Worm (Caenorhabditis elegans) whole organism, L2 larva: ENCODE data around the gene lrch-1.

ENCODE experiments used
- ZK546.5 ChIP-seq: sonication (generic microtip); optimal IDR thresholded peaks from 2 replicates; lab custom pipeline; 2017; ENCODE audit warnings: missing biosample characterization, missing genetic modification characterization
- alr-1 ChIP-seq: fragments of 150-350 bp; optimal IDR thresholded peaks from 2 replicates; lab custom pipeline; 2014; ENCODE audit warnings: missing biosample characterization, missing genetic modification characterization
- aly-2 ChIP-seq: fragments of 150-350 bp; optimal IDR thresholded peaks from 2 replicates; lab custom pipeline; 2014; ENCODE audit warnings: missing biosample characterization, missing genetic modification characterization
- ama-1 ChIP-seq: fragments of 150-350 bp; optimal IDR thresholded peaks from 2 replicates; lab custom pipeline; 2018; ENCODE audit warnings: inconsistent platforms
- blmp-1 ChIP-seq: sonication (generic microtip); optimal IDR thresholded peaks from 2 replicates; lab custom pipeline; 2017; ENCODE audit warnings: missing genetic modification characterization, mild to moderate bottlenecking, missing compliant biosample characterization, antibody characterized with exemption, moderate library complexity; ENCODE audit not compliant: insufficient read depth
- ceh-16 ChIP-seq: fragments of 150-350 bp; optimal IDR thresholded peaks from 2 replicates; lab custom pipeline; 2014; ENCODE audit warnings: missing biosample characterization, missing genetic modification characterization
- ceh-82 ChIP-seq: fragments of 150-350 bp; optimal IDR thresholded peaks from 2 replicates; lab custom pipeline; 2014; ENCODE audit warnings: missing biosample characterization, missing genetic modification characterization
- crh-2 ChIP-seq: sonication (generic microtip); optimal IDR thresholded peaks from 2 replicates; lab custom pipeline; 2017; ENCODE audit warnings: missing biosample characterization, missing genetic modification characterization
- egl-27 ChIP-seq: sonication (generic microtip); optimal IDR thresholded peaks from 3 replicates; lab custom pipeline; 2017; ENCODE audit warnings: missing biosample characterization, missing genetic modification reagents, missing genetic modification characterization
- elt-1 ChIP-seq: fragments of 150-350 bp; optimal IDR thresholded peaks from 2 replicates; lab custom pipeline; 2014; ENCODE audit warnings: missing biosample characterization, missing genetic modification characterization
- fos-1 ChIP-seq: fragments of 150-350 bp; optimal IDR thresholded peaks from 2 replicates; lab custom pipeline; 2014; ENCODE audit warnings: missing biosample characterization, missing genetic modification characterization
- gmeb-1 ChIP-seq: fragments of 150-350 bp; optimal IDR thresholded peaks from 2 replicates; lab custom pipeline; 2014; ENCODE audit warnings: missing biosample characterization, missing genetic modification characterization
- lin-11 ChIP-seq: fragments of 150-350 bp; sonication (generic microtip); optimal IDR thresholded peaks from 2 replicates; lab custom pipeline; 2014; ENCODE audit warnings: missing biosample characterization, missing genetic modification characterization, inconsistent platforms, mixed read lengths
- lin-13 ChIP-seq: fragments of 150-350 bp; optimal IDR thresholded peaks from 2 replicates; lab custom pipeline; 2014; ENCODE audit warnings: missing biosample characterization, missing genetic modification reagents, missing genetic modification characterization
- lin-39 ChIP-seq: fragments of 150-350 bp; optimal IDR thresholded peaks from 2 replicates; lab custom pipeline; 2014; ENCODE audit warnings: missing biosample characterization, missing genetic modification reagents, missing genetic modification characterization
- lsy-2 ChIP-seq, 2 experiments: fragments of 150-350 bp in 1 of 2; sonication (generic microtip) in 1 of 2; optimal IDR thresholded peaks; 2 replicates each; lab custom pipeline; 2014 to 2017; ENCODE audit warnings: missing biosample characterization in 2 of 2, missing genetic modification characterization in 2 of 2
- mab-5 ChIP-seq: fragments of 150-350 bp; optimal IDR thresholded peaks from 2 replicates; lab custom pipeline; 2014; ENCODE audit warnings: missing biosample characterization, missing genetic modification characterization
- nhr-10 ChIP-seq: sonication (generic microtip); optimal IDR thresholded peaks from 2 replicates; lab custom pipeline; 2017; ENCODE audit warnings: missing biosample characterization, missing genetic modification characterization
- nhr-11 ChIP-seq: fragments of 150-350 bp; optimal IDR thresholded peaks from 2 replicates; lab custom pipeline; 2014; ENCODE audit warnings: missing biosample characterization, missing genetic modification characterization
- nhr-23 ChIP-seq: fragments of 150-350 bp; optimal IDR thresholded peaks from 2 replicates; lab custom pipeline; 2014; ENCODE audit warnings: missing biosample characterization, missing genetic modification reagents, missing genetic modification characterization
- nhr-237 ChIP-seq: fragments of 150-350 bp; optimal IDR thresholded peaks from 2 replicates; lab custom pipeline; 2014; ENCODE audit warnings: missing biosample characterization, missing genetic modification characterization
- nhr-6 ChIP-seq: fragments of 150-350 bp; optimal IDR thresholded peaks from 2 replicates; lab custom pipeline; 2014; ENCODE audit warnings: missing biosample characterization, missing genetic modification characterization
- nhr-77 ChIP-seq: fragments of 150-350 bp; optimal IDR thresholded peaks from 2 replicates; lab custom pipeline; 2014; ENCODE audit warnings: missing biosample characterization, missing genetic modification characterization
- peb-1 ChIP-seq: fragments of 150-350 bp; optimal IDR thresholded peaks from 2 replicates; lab custom pipeline; 2014; ENCODE audit warnings: missing biosample characterization, missing genetic modification characterization
- skn-1 ChIP-seq: sonication (generic microtip); optimal IDR thresholded peaks from 2 replicates; lab custom pipeline; 2017; ENCODE audit warnings: missing biosample characterization, missing genetic modification characterization
- sma-3 ChIP-seq: sonication (generic microtip); optimal IDR thresholded peaks from 2 replicates; lab custom pipeline; 2016; ENCODE audit warnings: missing genetic modification reagents, missing genetic modification characterization, missing compliant biosample characterization
- sma-9 ChIP-seq, 2 experiments: fragments of 150-350 bp in 1 of 2; sonication (generic microtip) in 1 of 2; optimal IDR thresholded peaks; 2 replicates each; lab custom pipeline; 2014 to 2016; ENCODE audit warnings: missing genetic modification characterization in 2 of 2, mild to moderate bottlenecking in 1 of 2, missing biosample characterization in 1 of 2, missing compliant biosample characterization in 1 of 2, missing genetic modification reagents in 1 of 2, moderate library complexity in 1 of 2
- snpc-4 ChIP-seq: fragments of 150-350 bp; optimal IDR thresholded peaks from 2 replicates; lab custom pipeline; 2014; ENCODE audit warnings: missing biosample characterization, missing genetic modification characterization
- unc-39 ChIP-seq: fragments of 150-350 bp; optimal IDR thresholded peaks from 2 replicates; lab custom pipeline; 2014; ENCODE audit warnings: missing biosample characterization, missing genetic modification characterization
- unc-55 ChIP-seq: fragments of 150-350 bp; sonication (generic microtip); optimal IDR thresholded peaks from 3 replicates; lab custom pipeline; 2014; ENCODE audit warnings: missing biosample characterization, missing genetic modification reagents, missing genetic modification characterization
- unc-62 ChIP-seq: fragments of 150-350 bp; optimal IDR thresholded peaks from 2 replicates; lab custom pipeline; 2014; ENCODE audit warnings: missing biosample characterization, missing genetic modification reagents, missing genetic modification characterization
- zag-1 ChIP-seq: fragments of 150-350 bp; optimal IDR thresholded peaks from 2 replicates; lab custom pipeline; 2014; ENCODE audit warnings: missing biosample characterization, missing genetic modification characterization
- ztf-1 ChIP-seq: fragments of 200-800 bp; sonication (Bioruptor generic); conservative IDR thresholded peaks from 2 replicates; pipeline ENCODE4 v1.3.6; 2022; ENCODE audit warnings: missing genetic modification characterization, missing compliant biosample characterization
- ztf-11 ChIP-seq: sonication (generic microtip); optimal IDR thresholded peaks from 2 replicates; lab custom pipeline; 2017; ENCODE audit warnings: missing biosample characterization, missing genetic modification characterization
- ztf-4 ChIP-seq: fragments of 150-350 bp; optimal IDR thresholded peaks from 2 replicates; lab custom pipeline; 2014; ENCODE audit warnings: missing biosample characterization, missing genetic modification characterization

The lrch-1 gene

ce11 chrX:6238973-6239372 is 22.5 kb upstream of the lrch-1 start, which contains the start of gene rml-3:
Gene rml-3 (minus strand): TSS chrX:6239065.
- TF ChIP-seq elt-1 (tag; lab: Kevin White, UChicago) (peak; percentile 91), crh-2 (tag; lab: Kevin White, UChicago) (no peak), sma-9 (GFP tag; optimal IDR thresholded peaks at IDR 0.05; lab: Kevin White, UChicago) (peak; percentile 52), sma-9 (tag; optimal IDR thresholded peaks at IDR 0.05; lab: Kevin White, UChicago) (no peak)

- no peak for TF ChIP-seq unc-62 (GFP tag; lab: Kevin White, UChicago)
- TF ChIP-seq gmeb-1 (tag; lab: Kevin White, UChicago): no peak
- TF ChIP-seq zag-1 (tag; lab: Kevin White, UChicago): no peak
- TF ChIP-seq unc-55: no peak
- no peak for TF ChIP-seq nhr-10 (tag; lab: Kevin White, UChicago)
- no peak for TF ChIP-seq skn-1
- TF ChIP-seq nhr-11: no peak
- TF ChIP-seq snpc-4 (tag; lab: Kevin White, UChicago): no peak
- no peak for TF ChIP-seq aly-2
- TF ChIP-seq blmp-1: no peak
- TF ChIP-seq alr-1 (tag; lab: Kevin White, UChicago): no peak
- no peak for TF ChIP-seq ceh-82 (tag; lab: Kevin White, UChicago)
- TF ChIP-seq crh-2 (tag; lab: Kevin White, UChicago): no peak
- no peak for TF ChIP-seq ama-1 (lab: Kevin White, UChicago)
These were observed 19.0 kb upstream of the lrch-1 start, which contains the start of gene hsp-43 for ce11 chrX:6235443-6235842. Gene hsp-43 (minus strand): TSS chrX:6235543.

ce11 chrX:6232998-6233626 is 16.7 kb upstream of the lrch-1 start, which contains the start of gene C14F11.4:
Gene C14F11.4 (minus strand): TSS chrX:6233048.
- no peak for TF ChIP-seq fos-1
- no peak for TF ChIP-seq lin-13 (GFP tag; lab: Kevin White, UChicago)
- no peak for TF ChIP-seq blmp-1
- TF ChIP-seq egl-27 (tag; lab: Kevin White, UChicago): no peak
- TF ChIP-seq ZK546.5 (tag; lab: Kevin White, UChicago): no peak
- TF ChIP-seq lin-39 (tag; lab: Kevin White, UChicago): no peak
- TF ChIP-seq gmeb-1 (tag; lab: Kevin White, UChicago): no peak
- no peak for TF ChIP-seq skn-1
- no peak for TF ChIP-seq snpc-4 (tag; lab: Kevin White, UChicago)
- TF ChIP-seq mab-5 (tag; lab: Kevin White, UChicago): no peak
- no peak for TF ChIP-seq nhr-11
- TF ChIP-seq unc-55: no peak
- TF ChIP-seq nhr-77 (tag; lab: Kevin White, UChicago): no peak
- TF ChIP-seq unc-62 (GFP tag; lab: Kevin White, UChicago): no peak
- TF ChIP-seq aly-2: no peak
- no peak for TF ChIP-seq ztf-1 (GFP tag; lab: Robert Waterston, UW)

- TF ChIP-seq sma-3 (GFP tag; lab: Kevin White, UChicago): peak; percentile 27
- TF ChIP-seq nhr-6 (tag; lab: Kevin White, UChicago): no peak
These were observed 14.2 kb upstream of the lrch-1 start, which contains the start of gene lite-1 for ce11 chrX:6230669-6231068. Gene lite-1 (minus strand): TSS chrX:6230769.

ce11 chrX:6224841-6225240 is 8.4 kb upstream of the lrch-1 start:
- TF ChIP-seq sma-9 (GFP tag; optimal IDR thresholded peaks at IDR 0.05; lab: Kevin White, UChicago): peak; percentile 32
- TF ChIP-seq sma-9 (tag; optimal IDR thresholded peaks at IDR 0.05; lab: Kevin White, UChicago): no peak
- TF ChIP-seq unc-39 (tag; lab: Kevin White, UChicago): no peak
- no peak for TF ChIP-seq ceh-16
- TF ChIP-seq ztf-11 (tag; lab: Kevin White, UChicago): no peak

ce11 chrX:6221097-6221496 is 4.6 kb upstream of the lrch-1 start:
- TF ChIP-seq ZK546.5 (tag; lab: Kevin White, UChicago): no peak
- no peak for TF ChIP-seq peb-1 (tag; lab: Kevin White, UChicago)
- no peak for TF ChIP-seq unc-55
- no peak for TF ChIP-seq lsy-2 (tag; optimal IDR thresholded peaks at IDR 0.05; lab: Kevin White, UChicago)
- TF ChIP-seq aly-2: no peak
- TF ChIP-seq ama-1 (lab: Kevin White, UChicago): no peak
- TF ChIP-seq ztf-1 (GFP tag; lab: Robert Waterston, UW): no peak
- TF ChIP-seq crh-2 (tag; lab: Kevin White, UChicago): no peak
- TF ChIP-seq fos-1: no peak
- TF ChIP-seq lin-11 (tag; lab: Kevin White, UChicago): no peak
- no peak for TF ChIP-seq ztf-11 (tag; lab: Kevin White, UChicago)
- no peak for TF ChIP-seq zag-1 (tag; lab: Kevin White, UChicago)
- no peak for TF ChIP-seq nhr-23
- TF ChIP-seq sma-9 (GFP tag; optimal IDR thresholded peaks at IDR 0.05; lab: Kevin White, UChicago): no peak
- TF ChIP-seq sma-9 (tag; optimal IDR thresholded peaks at IDR 0.05; lab: Kevin White, UChicago): no peak
- no peak for TF ChIP-seq nhr-237
- TF ChIP-seq ztf-4 (tag; lab: Kevin White, UChicago): no peak
- no peak for TF ChIP-seq snpc-4 (tag; lab: Kevin White, UChicago)
- TF ChIP-seq elt-1 (tag; lab: Kevin White, UChicago): no peak
- TF ChIP-seq, all 48 proteins: peak for 0
